Worm (Caenorhabditis elegans) whole organism, L4 larva: Measurements from ENCODE around the gene T27A1.3.

ENCODE experiments used
- D1046.2 ChIP-seq: fragments of 200-800 bp; sonication (Bioruptor generic); IDR thresholded peaks from 2 replicates; pipeline ENCODE4 v1.3.6; 2022; ENCODE audit warnings: missing genetic modification characterization, missing compliant biosample characterization
- F10B5.3 ChIP-seq: sonication (generic microtip); optimal IDR thresholded peaks from 2 replicates; lab custom pipeline; 2016; ENCODE audit warnings: mild to moderate bottlenecking, missing genetic modification characterization, missing compliant biosample characterization
- F26F4.8 ChIP-seq: fragments of 200-800 bp; sonication (Bioruptor generic); conservative IDR thresholded peaks from 2 replicates; pipeline ENCODE4 v1.3.6; 2022; ENCODE audit warnings: missing genetic modification characterization, missing compliant biosample characterization
- F37D6.2 ChIP-seq: sonication (generic microtip); optimal IDR thresholded peaks from 2 replicates; lab custom pipeline; 2016; ENCODE audit warnings: mild to moderate bottlenecking, missing genetic modification characterization, missing compliant biosample characterization
- F44E2.7 ChIP-seq: fragments of 200-800 bp; sonication (Bioruptor generic); IDR thresholded peaks from 2 replicates; pipeline ENCODE4 v2.1.2; 2022; ENCODE audit warnings: missing genetic modification characterization, missing compliant biosample characterization
- F49E8.2 ChIP-seq: sonication (generic microtip); optimal IDR thresholded peaks from 2 replicates; lab custom pipeline; 2016; ENCODE audit warnings: missing compliant biosample characterization, mild to moderate bottlenecking, missing genetic modification characterization, borderline replicate concordance
- R02D3.7 ChIP-seq: fragments of 150-350 bp; sonication (generic microtip); optimal IDR thresholded peaks from 3 replicates; lab custom pipeline; 2014; ENCODE audit warnings: missing biosample characterization, missing genetic modification characterization
- Y105C5A.15 ChIP-seq: fragments of 200-800 bp; sonication (Bioruptor generic); IDR thresholded peaks from 2 replicates; pipeline ENCODE4 v1.3.6; 2022; ENCODE audit warnings: missing genetic modification characterization, missing compliant biosample characterization
- Y5F2A.4 ChIP-seq: fragments of 200-800 bp; sonication (Bioruptor generic); optimal IDR thresholded peaks from 2 replicates; lab custom pipeline; 2018; ENCODE audit warnings: mild to moderate bottlenecking, missing genetic modification characterization, missing compliant biosample characterization
- aha-1 ChIP-seq: fragments of 150-350 bp; peaks from one replicate; lab custom pipeline; 2014; ENCODE audit warnings: missing biosample characterization, missing genetic modification characterization
- ama-1 ChIP-seq: fragments of 150-350 bp; optimal IDR thresholded peaks from 2 replicates; lab custom pipeline; 2014; ENCODE audit warnings: inconsistent platforms, mixed read lengths
- ceh-28 ChIP-seq: fragments of 150-350 bp; optimal IDR thresholded peaks from 2 replicates; lab custom pipeline; 2014; ENCODE audit warnings: missing biosample characterization, missing genetic modification reagents, missing genetic modification characterization
- ceh-32 ChIP-seq: sonication (generic microtip); optimal IDR thresholded peaks from 2 replicates; lab custom pipeline; 2016; ENCODE audit warnings: mild to moderate bottlenecking, missing genetic modification characterization, missing compliant biosample characterization; ENCODE audit not compliant: poor library complexity
- ceh-62 ChIP-seq: sonication (generic microtip); optimal IDR thresholded peaks from 2 replicates; lab custom pipeline; 2017; ENCODE audit warnings: missing biosample characterization, missing genetic modification characterization
- ceh-82 ChIP-seq: sonication (generic microtip); optimal IDR thresholded peaks from 2 replicates; lab custom pipeline; 2017; ENCODE audit warnings: missing biosample characterization, missing genetic modification characterization
- daf-12 ChIP-seq: fragments of 150-350 bp; optimal IDR thresholded peaks from 2 replicates; lab custom pipeline; 2014; ENCODE audit warnings: missing biosample characterization, missing genetic modification reagents, missing genetic modification characterization
- daf-19 ChIP-seq: fragments of 200-800 bp; sonication (Bioruptor generic); conservative IDR thresholded peaks from 2 replicates; pipeline ENCODE4 v1.3.6; 2022; ENCODE audit warnings: missing genetic modification characterization, missing compliant biosample characterization
- dmd-6 ChIP-seq: fragments of 200-800 bp; sonication (Bioruptor generic); IDR thresholded peaks from 2 replicates; pipeline ENCODE4 v1.3.6; 2022; ENCODE audit warnings: missing genetic modification reagents, missing genetic modification characterization, missing compliant biosample characterization
- dmd-9 ChIP-seq: fragments of 200-800 bp; sonication (Bioruptor generic); IDR thresholded peaks from 2 replicates; pipeline ENCODE4 v1.3.6; 2022; ENCODE audit warnings: missing genetic modification reagents, missing genetic modification characterization, missing compliant biosample characterization
- duxl-1 ChIP-seq: sonication (generic microtip); optimal IDR thresholded peaks from 2 replicates; lab custom pipeline; 2016; ENCODE audit warnings: mild to moderate bottlenecking, missing genetic modification characterization, moderate library complexity, missing compliant biosample characterization; ENCODE audit not compliant: poor library complexity
- egl-43 ChIP-seq: fragments of 200-800 bp; sonication (Bioruptor generic); IDR thresholded peaks from 2 replicates; pipeline ENCODE4 v1.3.6; 2022; ENCODE audit warnings: missing genetic modification reagents, missing genetic modification characterization, missing compliant biosample characterization
- fkh-10 ChIP-seq: fragments of 150-350 bp; optimal IDR thresholded peaks from 2 replicates; lab custom pipeline; 2014; ENCODE audit warnings: missing biosample characterization, missing genetic modification reagents, missing genetic modification characterization
- hmg-1.1 ChIP-seq: fragments of 200-800 bp; sonication (Bioruptor generic); IDR thresholded peaks from 2 replicates; pipeline ENCODE4 v1.3.6; 2022; ENCODE audit warnings: missing genetic modification reagents, missing genetic modification characterization, missing compliant biosample characterization
- lim-7 ChIP-seq: fragments of 200-800 bp; sonication (Bioruptor generic); IDR thresholded peaks from 2 replicates; pipeline ENCODE4 v1.3.6; 2022; ENCODE audit warnings: missing genetic modification characterization, missing compliant biosample characterization
- lin-13 ChIP-seq: fragments of 150-350 bp; optimal IDR thresholded peaks from 2 replicates; lab custom pipeline; 2014; ENCODE audit warnings: missing biosample characterization, missing genetic modification reagents, missing genetic modification characterization
- lin-38 ChIP-seq: fragments of 200-800 bp; sonication (Bioruptor generic); IDR thresholded peaks from 2 replicates; pipeline ENCODE4 v1.3.6; 2022; ENCODE audit warnings: missing genetic modification reagents, missing genetic modification characterization, missing compliant biosample characterization
- lir-3 ChIP-seq: sonication (generic microtip); optimal IDR thresholded peaks from 2 replicates; lab custom pipeline; 2016; ENCODE audit warnings: mild to moderate bottlenecking, missing genetic modification characterization, missing compliant biosample characterization
- madf-5 ChIP-seq, 2 experiments: fragments of 200-800 bp; sonication (Bioruptor generic); IDR thresholded peaks; 2 replicates each; pipeline ENCODE4 v1.3.6; 2022; ENCODE audit warnings: missing compliant biosample characterization in 2 of 2, missing genetic modification characterization in 2 of 2
- mdl-1 ChIP-seq, 2 experiments: fragments of 150-350 bp in 1 of 2; sonication (generic microtip) in 1 of 2; optimal IDR thresholded peaks; 2 replicates each; lab custom pipeline; 2014 to 2017; ENCODE audit warnings: missing biosample characterization in 2 of 2, missing genetic modification characterization in 2 of 2
- nhr-102 ChIP-seq: sonication (generic microtip); optimal IDR thresholded peaks from 2 replicates; lab custom pipeline; 2016; ENCODE audit warnings: mild to moderate bottlenecking, missing genetic modification characterization, moderate library complexity, missing compliant biosample characterization
- nhr-111 ChIP-seq: fragments of 200-800 bp; sonication (Bioruptor generic); optimal IDR thresholded peaks from 2 replicates; lab custom pipeline; 2018; ENCODE audit warnings: mild to moderate bottlenecking, missing genetic modification characterization, missing compliant biosample characterization
- nhr-25 ChIP-seq: sonication (generic microtip); optimal IDR thresholded peaks from 2 replicates; lab custom pipeline; 2017; ENCODE audit warnings: missing genetic modification characterization, mild to moderate bottlenecking, missing compliant biosample characterization, antibody characterized with exemption, moderate library complexity, borderline replicate concordance; ENCODE audit not compliant: insufficient read depth
- nhr-28 ChIP-seq: fragments of 150-350 bp; optimal IDR thresholded peaks from 2 replicates; lab custom pipeline; 2014; ENCODE audit warnings: missing biosample characterization, missing genetic modification characterization
- nhr-6 ChIP-seq: fragments of 150-350 bp; optimal IDR thresholded peaks from 2 replicates; lab custom pipeline; 2014; ENCODE audit warnings: missing biosample characterization, missing genetic modification characterization
- nhr-77 ChIP-seq: fragments of 150-350 bp; optimal IDR thresholded peaks from 2 replicates; lab custom pipeline; 2014; ENCODE audit warnings: missing biosample characterization, missing genetic modification characterization
- sdz-12 ChIP-seq: fragments of 200-800 bp; sonication (Bioruptor generic); optimal IDR thresholded peaks from 2 replicates; lab custom pipeline; 2018; ENCODE audit warnings: mild to moderate bottlenecking, missing genetic modification characterization, missing compliant biosample characterization
- set-16 ChIP-seq: fragments of 200-800 bp; sonication (Bioruptor generic); IDR thresholded peaks from 2 replicates; pipeline ENCODE4 v1.3.6; 2022; ENCODE audit warnings: missing genetic modification reagents, missing genetic modification characterization, missing compliant biosample characterization
- skn-1 ChIP-seq: fragments of 150-350 bp; optimal IDR thresholded peaks from 2 replicates; lab custom pipeline; 2014; ENCODE audit warnings: missing biosample characterization, missing genetic modification characterization
- snpc-1.2 ChIP-seq: fragments of 200-800 bp; sonication (Bioruptor generic); IDR thresholded peaks from 2 replicates; pipeline ENCODE4 v1.3.6; 2022; ENCODE audit warnings: missing genetic modification reagents, missing genetic modification characterization, missing compliant biosample characterization
- unc-130 ChIP-seq: sonication (generic microtip); optimal IDR thresholded peaks from 2 replicates; lab custom pipeline; 2016; ENCODE audit warnings: missing genetic modification reagents, missing genetic modification characterization, missing compliant biosample characterization
- unc-39 ChIP-seq: sonication (generic microtip); optimal IDR thresholded peaks from 2 replicates; lab custom pipeline; 2017; ENCODE audit warnings: missing biosample characterization, missing genetic modification characterization
- unc-62 ChIP-seq, 3 experiments: fragments of 150-350 bp in 1 of 3; sonication (generic microtip); optimal IDR thresholded peaks in 2 of 3; peaks in 1 of 3; 1 replicate in 1 of 3; 2 replicates in 2 of 3; lab custom pipeline; 2014 to 2017; ENCODE audit warnings: missing biosample characterization in 3 of 3, missing genetic modification characterization in 3 of 3, missing genetic modification reagents in 3 of 3, missing genotype in 1 of 3
- vab-7 ChIP-seq: fragments of 200-800 bp; sonication (Bioruptor generic); IDR thresholded peaks from 2 replicates; pipeline ENCODE4 v1.3.6; 2022; ENCODE audit warnings: missing genetic modification reagents, missing genetic modification characterization, missing compliant biosample characterization
- zag-1 ChIP-seq: fragments of 150-350 bp; optimal IDR thresholded peaks from 2 replicates; lab custom pipeline; 2014; ENCODE audit warnings: missing biosample characterization, missing genetic modification characterization
- zfp-2 ChIP-seq: sonication (generic microtip); optimal IDR thresholded peaks from 2 replicates; lab custom pipeline; 2016; ENCODE audit warnings: mild to moderate bottlenecking, missing genetic modification characterization, missing compliant biosample characterization
- zip-11 ChIP-seq: fragments of 200-800 bp; sonication (Bioruptor generic); IDR thresholded peaks from 2 replicates; pipeline ENCODE4 v1.3.6; 2022; ENCODE audit warnings: missing genetic modification characterization, missing compliant biosample characterization

The T27A1.3 gene

ce11 chrII:546405-546804, 11.1 kb downstream of the T27A1.3 start, which contains the start of gene mlt-10:
TSS of gene mlt-10 (plus strand) at chrII:546705.
- TF ChIP-seq Y105C5A.15 (GFP tag; lab: Robert Waterston, UW) = no peak
- TF ChIP-seq unc-130 (GFP tag; lab: Kevin White, UChicago) = no peak

DNA sequence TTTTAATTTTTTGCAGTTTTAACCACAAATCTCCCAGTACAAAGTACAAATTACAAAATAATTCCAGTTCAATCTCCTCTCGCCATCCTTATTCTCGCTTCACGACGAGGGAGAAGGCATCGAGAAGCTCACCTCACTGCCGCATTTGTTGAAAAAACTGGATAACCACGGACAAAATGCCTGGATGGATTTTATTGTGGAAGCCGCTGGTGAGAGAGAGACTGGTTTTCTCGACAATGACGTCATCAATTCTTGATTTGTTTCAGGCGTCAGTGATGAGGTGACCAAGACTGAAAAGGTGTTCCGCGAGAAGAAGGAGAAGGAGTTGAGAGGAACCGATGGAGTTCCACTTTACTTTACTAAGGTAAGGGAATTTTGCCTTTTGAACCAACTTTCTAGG, 14.2 kb downstream of the T27A1.3 start:
- TF ChIP-seq unc-62 (GFP tag; optimal IDR thresholded peaks at IDR 0.05 in 1 of 2; lab: Kevin White, UChicago) (peak in 1 of 2 experiments; percentile 89), unc-62 (tag; optimal IDR thresholded peaks at IDR 0.05; lab: Kevin White, UChicago) (no peak), ceh-32 (tag; lab: Kevin White, UChicago) (no peak)
- TF ChIP-seq, all 104 proteins: peak for 1

DNA sequence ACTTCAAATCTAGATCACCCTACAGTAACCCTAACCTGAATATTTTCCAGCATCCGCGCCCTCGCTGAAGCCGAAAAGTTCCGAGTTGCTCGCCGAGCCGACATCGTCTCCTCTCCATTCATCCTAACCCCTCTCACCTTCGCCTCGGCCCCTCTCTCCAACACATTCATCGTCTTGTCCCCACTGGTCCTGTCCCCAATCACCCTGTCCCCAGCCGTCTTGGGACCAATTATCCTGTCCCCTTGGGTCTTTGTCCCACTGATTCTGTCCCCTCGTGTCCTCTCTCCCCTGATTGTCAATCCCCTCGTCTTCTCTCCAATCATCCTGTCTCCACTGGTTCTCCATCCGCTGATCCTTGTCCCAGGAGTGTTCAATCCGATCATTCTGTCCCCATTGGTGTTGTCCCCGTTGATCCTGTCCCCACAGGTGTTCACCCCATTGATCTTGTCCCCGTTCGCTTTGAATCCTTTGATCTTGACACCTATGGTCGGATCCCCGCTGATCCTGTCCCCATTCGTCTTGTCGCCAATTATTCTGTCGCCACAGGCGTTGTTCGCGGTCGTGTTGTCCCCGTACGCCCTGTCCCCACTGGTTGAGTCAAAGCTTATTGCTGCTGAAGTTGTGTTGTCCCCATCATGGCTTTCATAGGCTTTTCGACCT, 16.0 kb downstream of the T27A1.3 start, which contains the start of gene lips-7:
lips-7 (plus strand) TSS at position 610 of the 660 bp plus-strand sequence.
- TF ChIP-seq unc-39 (tag; lab: Kevin White, UChicago) (no peak), F10B5.3 (no peak), lin-38 (GFP tag; lab: Robert Waterston, UW) (no peak), ceh-62 (no peak), nhr-25 (tag; lab: Kevin White, UChicago) (no peak), mdl-1 (tag; optimal IDR thresholded peaks at IDR 0.05; lab: Kevin White, UChicago) (no peak), F26F4.8 (GFP tag; lab: Robert Waterston, UW) (0 out of 2 replicates have a peak, but pooled peaks have one; percentile 44), madf-5 (GFP tag; IDR thresholded peaks at IDR 0.05; lab: Robert Waterston, UW) (no peak), R02D3.7 (tag; lab: Kevin White, UChicago) (no peak), zfp-2 (no peak), egl-43 (GFP tag; lab: Robert Waterston, UW) (no peak), sdz-12 (GFP tag; lab: Kevin White, UChicago) (no peak), daf-19 (GFP tag; lab: Robert Waterston, UW) (no peak), ama-1 (lab: Kevin White, UChicago) (no peak), ceh-28 (tag; lab: Kevin White, UChicago) (no peak), skn-1 (tag; lab: Kevin White, UChicago) (no peak), nhr-28 (tag; lab: Kevin White, UChicago) (no peak), unc-62 (GFP tag; optimal IDR thresholded peaks at IDR 0.05 in 1 of 2; lab: Kevin White, UChicago) (peak in 1 of 2 experiments; percentile 84), unc-62 (tag; optimal IDR thresholded peaks at IDR 0.05; lab: Kevin White, UChicago) (no peak), Y5F2A.4 (GFP tag; lab: Kevin White, UChicago) (no peak), lir-3 (tag; lab: Kevin White, UChicago) (no peak), fkh-10 (no peak), F37D6.2 (no peak), duxl-1 (tag; lab: Kevin White, UChicago) (no peak), nhr-6 (tag; lab: Kevin White, UChicago) (no peak), hmg-1.1 (GFP tag; lab: Robert Waterston, UW) (no peak), F44E2.7 (GFP tag; lab: Robert Waterston, UW) (no peak), ceh-82 (tag; lab: Kevin White, UChicago) (no peak), vab-7 (no peak), dmd-9 (no peak), zag-1 (tag; lab: Kevin White, UChicago) (no peak), nhr-77 (no peak), set-16 (GFP tag; lab: Robert Waterston, UW) (peak; percentile 74), nhr-102 (tag; lab: Kevin White, UChicago) (no peak), D1046.2 (no peak), snpc-1.2 (GFP tag; lab: Robert Waterston, UW) (no peak), lin-13 (no peak), Y105C5A.15 (GFP tag; lab: Robert Waterston, UW) (no peak), dmd-6 (GFP tag; lab: Robert Waterston, UW) (no peak), aha-1 (peak; percentile 20), zip-11 (GFP tag; lab: Robert Waterston, UW) (no peak), lim-7 (GFP tag; lab: Robert Waterston, UW) (no peak), nhr-111 (GFP tag; lab: Kevin White, UChicago) (peak; percentile 23), daf-12 (tag; lab: Kevin White, UChicago) (no peak), F49E8.2 (tag; lab: Kevin White, UChicago) (no peak)
